Worm (Caenorhabditis elegans): Measurements from ENCODE around the gene clec-36.

clec-36 gene

DNA sequence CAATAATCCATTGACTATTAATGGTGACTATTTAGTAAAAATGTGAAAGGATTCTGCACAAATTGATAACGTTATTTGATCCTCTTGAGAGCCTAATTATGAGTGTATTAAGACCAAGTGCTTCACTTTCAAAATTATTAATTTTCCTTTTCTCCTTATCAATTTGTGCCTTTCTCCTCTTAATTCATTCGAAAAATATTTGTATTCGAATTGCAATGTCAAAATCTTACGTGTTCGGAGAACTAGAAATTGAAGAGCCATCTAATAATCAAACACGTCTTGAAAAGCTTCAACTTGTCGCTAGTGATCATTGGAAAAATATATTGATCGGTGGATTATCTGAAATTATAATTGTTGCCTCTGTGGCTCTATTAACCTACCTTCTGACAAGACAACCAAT is at the start of gene clec-36, which contains the start of gene clec-26:
Gene clec-36 (minus strand): TSS at position 101 of the 400 bp plus-strand sequence.
Gene clec-26 (plus strand): TSS at position 114 of the 400 bp plus-strand sequence.
- peak; percentile 44 for TF ChIP-seq elt-2 (tag; optimal IDR thresholded peaks at IDR 0.05)
- no peak for TF ChIP-seq nhr-28 (tag; optimal IDR thresholded peaks at IDR 0.05)

DNA sequence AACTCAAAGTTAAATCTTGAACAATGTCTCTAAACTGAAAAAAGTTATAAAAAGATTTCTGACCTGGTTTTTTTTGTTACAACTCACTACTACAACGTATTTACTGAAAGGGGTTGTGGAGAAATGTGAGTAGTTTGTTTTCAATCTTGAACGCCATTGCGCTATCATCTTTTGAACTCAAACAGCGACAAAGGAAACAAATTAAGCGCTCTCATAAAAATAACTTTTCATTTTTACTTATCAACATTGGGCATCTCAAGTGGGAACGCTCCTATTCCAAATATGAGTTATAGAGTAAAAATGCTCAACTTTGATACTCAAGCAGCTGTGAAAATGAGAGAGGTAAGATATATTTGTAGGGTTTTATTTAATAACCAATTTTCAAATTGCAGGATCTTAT is 45.0 kb upstream of the clec-36 start, which contains the start of gene F09C6.15:
Gene F09C6.15 (plus strand): TSS at position 301 of the 400 bp plus-strand sequence.
- TF ChIP-seq fkh-10 (GFP tag; optimal IDR thresholded peaks at IDR 0.05) (no peak), efl-3 (GFP tag; optimal IDR thresholded peaks at IDR 0.05) (no peak), nhr-19 (GFP tag; conservative IDR thresholded peaks at IDR 0.05) (no peak), lsy-2 (tag; optimal IDR thresholded peaks at IDR 0.05) (no peak), nhr-71 (tag; optimal IDR thresholded peaks at IDR 0.05) (no peak), zip-4 (GFP tag; optimal IDR thresholded peaks at IDR 0.05) (no peak), mef-2 (tag; optimal IDR thresholded peaks at IDR 0.05) (no peak), ets-5 (GFP tag; IDR thresholded peaks at IDR 0.05) (no peak), pax-3 (tag; optimal IDR thresholded peaks at IDR 0.05) (no peak)

DNA sequence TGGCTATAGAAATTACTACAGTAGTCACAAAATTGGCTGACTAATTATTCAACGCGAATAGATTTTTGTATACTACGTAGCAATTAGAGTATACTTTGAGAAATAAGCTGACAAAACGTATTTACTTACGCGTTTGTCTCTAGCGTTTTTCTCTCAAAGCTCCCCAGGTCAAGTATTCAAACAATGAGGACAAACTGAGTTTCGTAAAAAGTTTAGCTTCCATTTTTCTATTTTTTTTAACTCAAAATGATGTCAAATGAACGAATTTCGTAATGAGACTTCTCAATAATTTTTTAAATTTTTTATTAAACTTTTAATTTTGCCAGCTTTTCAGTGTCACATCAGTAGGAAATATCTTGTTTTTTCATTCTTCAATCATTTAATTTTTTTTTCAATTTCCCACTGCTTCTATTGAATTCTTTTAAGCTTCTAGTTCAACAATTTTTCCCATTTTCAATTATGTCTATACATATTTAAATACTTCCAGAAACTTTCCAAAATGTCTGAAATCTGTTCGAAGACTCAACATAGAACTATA is 40.5 kb upstream of the clec-36 start, which contains the start of the genes ifas-2 and fbxa-44:
Gene ifas-2 (minus strand): TSS at position 101 of the 538 bp plus-strand sequence.
Gene fbxa-44 (plus strand): TSS at position 488 of the 538 bp plus-strand sequence.
- TF ChIP-seq vab-15 (tag; optimal IDR thresholded peaks at IDR 0.05) (no peak), nhr-237 (tag; optimal IDR thresholded peaks at IDR 0.05) (no peak), mep-1 (tag; optimal IDR thresholded peaks at IDR 0.05) (no peak), ztf-11 (tag; optimal IDR thresholded peaks at IDR 0.05) (no peak), nhr-71 (tag; optimal IDR thresholded peaks at IDR 0.05) (no peak)

ce11 chrV:16884744-16885143 is 36.3 kb upstream of the clec-36 start, which contains the start of gene F09C6.13:
Gene F09C6.13 (plus strand): TSS chrV:16885044.
- no peak for TF ChIP-seq C04F5.9 (tag; optimal IDR thresholded peaks at IDR 0.05)
- TF ChIP-seq mep-1 (tag; optimal IDR thresholded peaks at IDR 0.05): no peak
- no peak for TF ChIP-seq aly-2 (tag; optimal IDR thresholded peaks at IDR 0.05)
- no peak for TF ChIP-seq tbx-2 (tag; optimal IDR thresholded peaks at IDR 0.05)
- no peak for TF ChIP-seq snu-23 (GFP tag; optimal IDR thresholded peaks at IDR 0.05)
- TF ChIP-seq ceh-88 (GFP tag; IDR thresholded peaks at IDR 0.05): no peak
- TF ChIP-seq zip-4 (GFP tag; optimal IDR thresholded peaks at IDR 0.05): no peak
- TF ChIP-seq Y116A8C.19 (tag; optimal IDR thresholded peaks at IDR 0.05; ENCODE audit: borderline replicate concordance): no peak
- no peak for TF ChIP-seq efl-3 (GFP tag; optimal IDR thresholded peaks at IDR 0.05)
- TF ChIP-seq unc-62 (GFP tag; optimal IDR thresholded peaks at IDR 0.05): no peak
- no peak for TF ChIP-seq egl-27 (tag; optimal IDR thresholded peaks at IDR 0.05)
- no peak for TF ChIP-seq nhr-85 (tag)
- no peak for TF ChIP-seq F16B12.6 (tag; optimal IDR thresholded peaks at IDR 0.05)
- TF ChIP-seq lir-3 (tag; optimal IDR thresholded peaks at IDR 0.05; ENCODE audit: poor library complexity): no peak
- TF ChIP-seq fkh-10 (GFP tag; optimal IDR thresholded peaks at IDR 0.05): no peak
- no peak for TF ChIP-seq lin-39 (tag; optimal IDR thresholded peaks at IDR 0.05)
- no peak for TF ChIP-seq nhr-11 (tag; optimal IDR thresholded peaks at IDR 0.05)
- TF ChIP-seq ces-1 (GFP tag; optimal IDR thresholded peaks at IDR 0.05): no peak

ce11 chrV:16882260-16882918 is 34.0 kb upstream of the clec-36 start, which contains the start of the genes F09C6.11 and F09C6.12:
Gene F09C6.11 (minus strand): TSS chrV:16882310.
Gene F09C6.12 (plus strand): TSS chrV:16882868.
- TF ChIP-seq nhr-11 (tag; optimal IDR thresholded peaks at IDR 0.05) (no peak), nhr-77 (tag; optimal IDR thresholded peaks at IDR 0.05) (peak; percentile 8), nhr-20 (tag; optimal IDR thresholded peaks at IDR 0.05) (peak; percentile 47), skn-1 (tag; optimal IDR thresholded peaks at IDR 0.05) (no peak), nhr-237 (tag; optimal IDR thresholded peaks at IDR 0.05) (no peak), ceh-90 (tag; optimal IDR thresholded peaks at IDR 0.05) (no peak)
